Worm (Caenorhabditis elegans) whole organism, mixed stage, embryonic: ENCODE results near the gene Y97E10AR.8.

Experiments used
- elt-3 ChIP-seq: fragments of 150-350 bp; optimal IDR thresholded peaks from 2 replicates; lab custom pipeline; 2014; ENCODE audit warnings: missing biosample characterization, missing genetic modification characterization
- ham-2 ChIP-seq: fragments of 200-800 bp; sonication (Bioruptor generic); optimal IDR thresholded peaks from 2 replicates; lab custom pipeline; 2018; ENCODE audit warnings: mild to moderate bottlenecking, missing genetic modification characterization, missing compliant biosample characterization
- mep-1 ChIP-seq: fragments of 150-350 bp; optimal IDR thresholded peaks from 2 replicates; lab custom pipeline; 2017; ENCODE audit warnings: missing biosample characterization, missing genetic modification reagents, missing genetic modification characterization, inconsistent platforms
- nhr-2 ChIP-seq: fragments of 150-350 bp; optimal IDR thresholded peaks from 2 replicates; lab custom pipeline; 2014; ENCODE audit warnings: missing biosample characterization, missing genetic modification characterization
- nhr-76 ChIP-seq: sonication (generic microtip); optimal IDR thresholded peaks from 2 replicates; lab custom pipeline; 2017; ENCODE audit warnings: missing biosample characterization, missing genetic modification characterization
- sptf-1 ChIP-seq: sonication (generic microtip); optimal IDR thresholded peaks from 2 replicates; lab custom pipeline; 2017; ENCODE audit warnings: mild to moderate bottlenecking, missing genetic modification characterization, moderate library complexity, missing compliant biosample characterization
- unc-39 ChIP-seq: fragments of 150-350 bp; optimal IDR thresholded peaks from 2 replicates; lab custom pipeline; 2014; ENCODE audit warnings: missing biosample characterization, missing genetic modification characterization
- zip-8 ChIP-seq: fragments of 150-350 bp; optimal IDR thresholded peaks from 2 replicates; lab custom pipeline; 2014; ENCODE audit warnings: missing biosample characterization, missing genetic modification characterization

DNA sequence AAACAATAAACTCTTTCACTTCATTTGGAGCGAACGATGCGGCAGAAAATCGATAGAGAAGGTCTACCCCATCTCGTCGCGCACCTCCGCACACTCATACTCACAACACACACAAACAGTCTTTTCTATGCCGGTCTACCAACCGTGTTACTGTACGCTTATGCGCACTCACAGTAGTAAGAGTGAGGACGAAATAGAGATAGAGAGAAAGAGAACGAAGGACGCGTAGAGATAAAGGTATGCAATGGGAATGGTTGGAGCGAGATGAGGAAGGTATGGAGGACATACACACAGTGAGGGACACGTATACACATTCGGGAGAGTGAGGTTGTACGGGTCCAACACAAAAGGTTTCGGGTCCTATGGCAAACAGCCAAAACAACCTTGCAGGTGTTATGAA lies 26.3 kb upstream of the Y97E10AR.8 start:
- peak; percentile 46 for TF ChIP-seq sptf-1 (tag; lab: Kevin White, UChicago)
- TF ChIP-seq zip-8 (tag; lab: Kevin White, UChicago): no peak
- peak; percentile 98 for TF ChIP-seq nhr-2 (tag; lab: Kevin White, UChicago)
- TF ChIP-seq nhr-76: no peak
- no peak for TF ChIP-seq mep-1 (tag; lab: Kevin White, UChicago)
- TF ChIP-seq elt-3 (tag; lab: Kevin White, UChicago): no peak
- peak; percentile 47 for TF ChIP-seq ham-2
- TF ChIP-seq unc-39 (tag; lab: Kevin White, UChicago): no peak
